Worm (Caenorhabditis elegans): ENCODE measurements around the gene ttbk-2.2.

ce11 chrIV:5031346-5031745, 35.4 kb downstream of the ttbk-2.2 start:
- TF ChIP-seq ama-1 (optimal IDR thresholded peaks at IDR 0.05): no peak
- TF ChIP-seq ama-1 (GFP tag; optimal IDR thresholded peaks at IDR 0.05): no peak
- TF ChIP-seq akir-1 (GFP tag; optimal IDR thresholded peaks at IDR 0.05): no peak
- TF ChIP-seq F39B2.1 (GFP tag; IDR thresholded peaks at IDR 0.05): no peak
- TF ChIP-seq unc-130 (GFP tag; optimal IDR thresholded peaks at IDR 0.05): no peak
- no peak for TF ChIP-seq bed-1 (GFP tag; IDR thresholded peaks at IDR 0.05)
- TF ChIP-seq him-1 (tag; optimal IDR thresholded peaks at IDR 0.05): no peak
- no peak for TF ChIP-seq K12H6.12 (tag; optimal IDR thresholded peaks at IDR 0.05)
- no peak for TF ChIP-seq ceh-40 (GFP tag; IDR thresholded peaks at IDR 0.05)

All from whole organism, young adult.